Worm (Caenorhabditis elegans): ENCODE measurements around the gene C51E3.9.

DNA sequence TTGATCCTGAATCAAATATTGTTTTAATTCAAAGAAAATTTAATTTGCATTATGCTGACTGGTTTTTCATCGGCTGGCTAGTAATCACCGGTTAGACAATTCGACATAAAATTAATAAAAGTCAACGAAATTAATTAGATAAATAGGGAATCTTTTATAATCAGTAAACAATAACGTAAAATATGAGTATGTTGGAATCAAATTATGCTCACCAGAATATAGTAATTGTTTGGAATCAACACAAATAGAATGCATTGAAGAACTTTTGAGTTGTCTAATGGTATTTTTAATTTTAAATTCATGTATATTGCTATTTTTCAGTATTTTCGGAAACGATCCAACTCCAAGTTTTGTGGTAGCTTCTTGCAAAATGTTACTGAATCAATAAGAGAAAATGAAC, 40.3 kb upstream of the C51E3.9 start, which contains the start of gene C08B6.2:
- TF ChIP-seq nfya-1 (tag; optimal IDR thresholded peaks at IDR 0.05) (no peak), sox-2 (GFP tag; IDR thresholded peaks at IDR 0.05) (no peak), elt-2 (tag; optimal IDR thresholded peaks at IDR 0.05) (no peak), ceh-19 (GFP tag; optimal IDR thresholded peaks at IDR 0.05) (no peak), ztf-16 (tag; optimal IDR thresholded peaks at IDR 0.05) (no peak), ceh-31 (tag; optimal IDR thresholded peaks at IDR 0.05) (no peak)

All from whole organism, late embryonic.